Worm (Caenorhabditis elegans): ENCODE measurements around the gene Y17G7B.21.

The Y17G7B.21 gene

ce11 chrII:11971009-11971636 lies 6.3 kb downstream of the Y17G7B.21 start:
- TF ChIP-seq nfyb-1 (GFP tag; IDR thresholded peaks at IDR 0.05) (peak; percentile 11; the same call in 1 of the 2 replicates), chd-7 (tag; optimal IDR thresholded peaks at IDR 0.05) (no peak)

ce11 chrII:11969033-11969432 lies 8.4 kb downstream of the Y17G7B.21 start:
- TF ChIP-seq C17E4.6 (GFP tag; IDR thresholded peaks at IDR 0.05) = no peak
- TF ChIP-seq F33H1.4 (GFP tag; IDR thresholded peaks at IDR 0.05) = no peak
- TF ChIP-seq hsf-1 (GFP tag; IDR thresholded peaks at IDR 0.05) = 0 out of 2 replicates have a peak, but pooled peaks have one; percentile 24
- TF ChIP-seq zfh-2 (GFP tag; conservative IDR thresholded peaks at IDR 0.05) = peak; percentile 55; the same call in 1 of the 2 replicates
- TF ChIP-seq snpc-1.1 (tag; optimal IDR thresholded peaks at IDR 0.05; ENCODE audit: insufficient read depth) = no peak
- TF ChIP-seq lin-26 (GFP tag; IDR thresholded peaks at IDR 0.05) = 0 out of 2 replicates have a peak, but pooled peaks have one; percentile 9
- TF ChIP-seq hmg-1.2 (GFP tag; IDR thresholded peaks at IDR 0.05) = 0 out of 2 replicates have a peak, but pooled peaks have one; percentile 3

- peak; percentile 90 for TF ChIP-seq Y95B8A.8 (GFP tag; IDR thresholded peaks at IDR 0.05)
- TF ChIP-seq madf-3 (GFP tag; IDR thresholded peaks at IDR 0.05) = peak; percentile 99
- TF ChIP-seq Y56A3A.18 (GFP tag; IDR thresholded peaks at IDR 0.05) = no peak
- no peak for TF ChIP-seq hmg-20 (GFP tag; IDR thresholded peaks at IDR 0.05)
- no peak for TF ChIP-seq die-1 (tag; optimal IDR thresholded peaks at IDR 0.05)
- TF ChIP-seq F52B5.7 (tag; optimal IDR thresholded peaks at IDR 0.05) = no peak
- no peak for TF ChIP-seq bed-1 (GFP tag; IDR thresholded peaks at IDR 0.05)
- TF ChIP-seq xnd-1 (tag; optimal IDR thresholded peaks at IDR 0.05) = peak; percentile 100
- TF ChIP-seq tbx-9 (tag; optimal IDR thresholded peaks at IDR 0.05; ENCODE audit: borderline replicate concordance) = no peak
- TF ChIP-seq B0035.1 (tag; optimal IDR thresholded peaks at IDR 0.05) = no peak
- TF ChIP-seq dox-1 (GFP tag; IDR thresholded peaks at IDR 0.05) = peak; percentile 90
- TF ChIP-seq mcd-1 (GFP tag; IDR thresholded peaks at IDR 0.05) = peak; percentile 89
- TF ChIP-seq aptf-3 (GFP tag; IDR thresholded peaks at IDR 0.05) = no peak
- no peak for TF ChIP-seq pha-4 (tag; optimal IDR thresholded peaks at IDR 0.05)
- peak; percentile 92 for TF ChIP-seq lin-54 (GFP tag; optimal IDR thresholded peaks at IDR 0.05)
- 0 out of 2 replicates have a peak, but pooled peaks have one; percentile 73 for TF ChIP-seq nfya-2 (GFP tag; IDR thresholded peaks at IDR 0.05)
- 0 out of 2 replicates have a peak, but pooled peaks have one; percentile 31 for TF ChIP-seq Y53F4B.3 (GFP tag; IDR thresholded peaks at IDR 0.05)
- peak; percentile 62 for TF ChIP-seq him-1 (tag; optimal IDR thresholded peaks at IDR 0.05)
- TF ChIP-seq let-526 (GFP tag; IDR thresholded peaks at IDR 0.05) = no peak
- peak; percentile 28 for TF ChIP-seq lsy-27 (tag; optimal IDR thresholded peaks at IDR 0.05; ENCODE audit: borderline replicate concordance, insufficient read depth)
- TF ChIP-seq K12H6.12 (tag; optimal IDR thresholded peaks at IDR 0.05) = no peak
- TF ChIP-seq D2030.7 (GFP tag; IDR thresholded peaks at IDR 0.05) = peak; percentile 98
- peak; percentile 98 for TF ChIP-seq madf-8 (GFP tag; conservative IDR thresholded peaks at IDR 0.05)
- TF ChIP-seq snpc-3.4 (tag; optimal IDR thresholded peaks at IDR 0.05) = peak; percentile 96
- TF ChIP-seq lin-26 (GFP tag; IDR thresholded peaks at IDR 0.05) = no peak
- no peak for TF ChIP-seq ets-4 (GFP tag; optimal IDR thresholded peaks at IDR 0.05)
- TF ChIP-seq Y67H2A.10 (GFP tag; conservative IDR thresholded peaks at IDR 0.05) = 0 out of 2 replicates have a peak, but pooled peaks have one; percentile 33
- peak; percentile 100 for TF ChIP-seq F33H1.4 (GFP tag; IDR thresholded peaks at IDR 0.05)
- peak; percentile 66 for TF ChIP-seq athp-1 (tag; optimal IDR thresholded peaks at IDR 0.05)
- TF ChIP-seq C06A6.2 (GFP tag; conservative IDR thresholded peaks at IDR 0.05) = no peak
- peak; percentile 76 for TF ChIP-seq attf-3 (GFP tag; conservative IDR thresholded peaks at IDR 0.05)
- TF ChIP-seq F49E8.2 (tag; optimal IDR thresholded peaks at IDR 0.05; ENCODE audit: insufficient read depth) = peak; percentile 78
- TF ChIP-seq madf-10 (tag; optimal IDR thresholded peaks at IDR 0.05) = no peak
- TF ChIP-seq aptf-2 (GFP tag; conservative IDR thresholded peaks at IDR 0.05) = 0 out of 2 replicates have a peak, but pooled peaks have one; percentile 56
- no peak for TF ChIP-seq mxl-1 (tag; optimal IDR thresholded peaks at IDR 0.05)
- no peak for TF ChIP-seq F55B11.4 (tag; optimal IDR thresholded peaks at IDR 0.05; ENCODE audit: borderline replicate concordance, insufficient read depth)
These were observed 9.2 kb downstream of the Y17G7B.21 start, which contains the start of gene mex-1 for ce11 chrII:11968275-11968674. Gene mex-1, plus strand, starts transcription at chrII:11968637.

Measured in whole organism, young adult.